Worm (Caenorhabditis elegans) whole organism, young adult: Measurements from ENCODE around the gene srx-137.

ENCODE experiments used
- F57C9.4 ChIP-seq: sonication (generic microtip); optimal IDR thresholded peaks from 2 replicates; lab custom pipeline; 2017; ENCODE audit warnings: mild to moderate bottlenecking, missing genetic modification characterization, missing compliant biosample characterization
- atf-7 ChIP-seq: sonication (generic microtip); optimal IDR thresholded peaks from 2 replicates; lab custom pipeline; 2017; ENCODE audit warnings: mild to moderate bottlenecking, missing genetic modification characterization, missing compliant biosample characterization
- athp-1 ChIP-seq: sonication (generic microtip); optimal IDR thresholded peaks from 2 replicates; lab custom pipeline; 2017; ENCODE audit warnings: mild to moderate bottlenecking, missing genetic modification characterization, missing compliant biosample characterization
- dpl-1 ChIP-seq: fragments of 150-350 bp; optimal IDR thresholded peaks from 2 replicates; lab custom pipeline; 2014; ENCODE audit warnings: missing biosample characterization, missing genetic modification reagents, missing genetic modification characterization
- ekl-4 ChIP-seq: fragments of 200-800 bp; sonication (Bioruptor generic); IDR thresholded peaks from 2 replicates; pipeline ENCODE4 v1.3.6; 2022; ENCODE audit warnings: missing genetic modification reagents, missing genetic modification characterization, missing compliant biosample characterization
- hsf-1 ChIP-seq: fragments of 200-800 bp; sonication (Bioruptor generic); IDR thresholded peaks from 2 replicates; pipeline ENCODE4 v1.3.6; 2022; ENCODE audit warnings: missing genetic modification reagents, missing genetic modification characterization, missing compliant biosample characterization
- lsy-27 ChIP-seq: sonication (generic microtip); optimal IDR thresholded peaks from 2 replicates; lab custom pipeline; 2017; ENCODE audit warnings: missing genetic modification characterization, mild to moderate bottlenecking, missing compliant biosample characterization, antibody characterized with exemption, missing genotype, borderline replicate concordance; ENCODE audit not compliant: insufficient read depth
- pha-4 ChIP-seq: fragments of 150-350 bp; sonication (generic microtip); optimal IDR thresholded peaks from 2 replicates; lab custom pipeline; 2014; ENCODE audit warnings: missing biosample characterization, missing genetic modification reagents, missing genetic modification characterization
- rec-8 ChIP-seq, 2 experiments: sonication (generic microtip); optimal IDR thresholded peaks; 2 replicates each; lab custom pipeline; 2016; ENCODE audit warnings: mild to moderate bottlenecking in 2 of 2, missing genetic modification characterization in 2 of 2, missing genetic modification reagents in 2 of 2, missing genotype in 2 of 2, missing biosample characterization in 1 of 2, missing compliant biosample characterization in 1 of 2, moderate library complexity in 1 of 2
- unc-62 ChIP-seq: fragments of 150-350 bp; optimal IDR thresholded peaks from 2 replicates; lab custom pipeline; 2014; ENCODE audit warnings: missing biosample characterization, missing genetic modification reagents, missing genetic modification characterization
- ztf-6 ChIP-seq: fragments of 200-800 bp; sonication (Bioruptor generic); IDR thresholded peaks from 2 replicates; pipeline ENCODE4 v1.3.6; 2022; ENCODE audit warnings: missing genetic modification reagents, missing genetic modification characterization, missing compliant biosample characterization

- TF ChIP-seq atf-7 = no peak
- no peak for TF ChIP-seq lsy-27 (tag; lab: Kevin White, UChicago)
- TF ChIP-seq rec-8 (tag; optimal IDR thresholded peaks at IDR 0.05; lab: Kevin White, UChicago) = no peak
- no peak for TF ChIP-seq ztf-6 (GFP tag; lab: Robert Waterston, UW)
- TF ChIP-seq F57C9.4 (tag; lab: Kevin White, UChicago) = no peak
- TF ChIP-seq hsf-1 = no peak
- no peak for TF ChIP-seq ekl-4 (GFP tag; lab: Robert Waterston, UW)
- TF ChIP-seq athp-1 (tag; lab: Kevin White, UChicago) = no peak
- TF ChIP-seq dpl-1 (GFP tag; lab: Kevin White, UChicago) = no peak
- TF ChIP-seq unc-62 (GFP tag; lab: Kevin White, UChicago) = no peak
- TF ChIP-seq pha-4 (tag; lab: Kevin White, UChicago) = no peak
Observed at ce11 chrV:13845136-13845535, 17.5 kb upstream of the srx-137 start, which contains the start of gene srx-131.
